ENCODE assay signal across 2 worm cellular contexts in the genomic region with DNA sequence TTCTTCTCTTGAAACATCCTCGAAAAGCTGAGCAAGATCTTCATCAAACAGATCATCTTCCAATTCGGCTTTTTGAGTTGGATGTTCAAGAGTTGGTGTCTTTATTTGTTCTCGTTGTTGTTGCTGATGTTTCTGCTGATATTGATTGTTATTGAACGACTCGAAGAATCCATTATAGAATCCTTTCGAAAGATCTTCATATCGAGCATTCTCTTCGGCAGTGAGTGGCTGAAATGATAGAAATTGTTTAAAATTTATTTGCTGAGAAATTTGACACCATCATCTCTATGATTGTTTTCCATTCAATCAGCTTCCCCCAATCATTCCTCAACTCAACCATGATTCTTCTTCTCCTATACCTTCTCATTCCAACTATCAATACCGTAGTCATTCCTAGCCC.
A peak's percentile ranks its signal among the peaks of the same experiment; 100 is the strongest.
TF ChIP-seq lines count a peak whose summit lies in the region.

Gene clec-178, plus strand, starts transcription at position 301 of the 400 bp plus-strand sequence.

TF ChIP-seq in whole organism, L4 larva, 104 proteins besides CTCF, POLR2A, EP300 and RAD21:
- TF ChIP-seq zfp-2 (tag; optimal IDR thresholded peaks at IDR 0.05; lab: Kevin White, UChicago) (no peak), unc-62 (GFP tag; optimal IDR thresholded peaks at IDR 0.05 in 1 of 2; lab: Kevin White, UChicago) (no peak), unc-62 (tag; optimal IDR thresholded peaks at IDR 0.05; lab: Kevin White, UChicago) (no peak), aha-1 (tag; lab: Kevin White, UChicago) (peak; percentile 63), ZK546.5 (tag; optimal IDR thresholded peaks at IDR 0.05; lab: Kevin White, UChicago) (no peak), lin-29 (GFP tag; IDR thresholded peaks at IDR 0.05; lab: Robert Waterston, UW) (no peak), spr-3 (GFP tag; optimal IDR thresholded peaks at IDR 0.05; lab: Kevin White, UChicago) (no peak)

TF ChIP-seq in whole organism, young adult, 124 proteins besides CTCF, POLR2A, EP300 and RAD21:
- TF ChIP-seq lin-54 (GFP tag; optimal IDR thresholded peaks at IDR 0.05; lab: Kevin White, UChicago) (no peak), Y56A3A.18 (GFP tag; IDR thresholded peaks at IDR 0.05; lab: Robert Waterston, UW) (peak; percentile 42; the same call in 1 of the 2 replicates), ztf-28 (GFP tag; IDR thresholded peaks at IDR 0.05; lab: Robert Waterston, UW) (no peak), D2030.7 (GFP tag; IDR thresholded peaks at IDR 0.05; lab: Robert Waterston, UW) (no peak), somi-1 (GFP tag; optimal IDR thresholded peaks at IDR 0.05; lab: Kevin White, UChicago) (no peak)
